4 worm cellular contexts compared by ENCODE assay signal in the genomic region with DNA sequence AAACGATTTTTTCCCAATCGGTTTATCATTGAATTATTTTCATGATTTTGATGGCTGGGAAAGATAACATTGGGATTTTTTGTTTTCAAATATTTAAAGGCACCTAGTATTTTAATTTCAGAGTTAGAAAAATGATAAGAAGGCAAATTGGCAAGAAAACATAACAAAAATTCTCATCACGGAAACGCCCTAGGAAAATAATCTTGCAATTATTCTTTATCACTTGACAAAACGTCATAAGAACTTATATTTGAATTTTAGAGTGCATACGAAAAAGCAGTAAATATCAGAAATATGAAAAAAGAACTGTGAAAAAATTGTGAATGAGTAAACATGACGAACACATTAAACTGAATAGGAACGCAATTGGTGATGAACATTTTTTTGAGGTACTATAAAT.
TF ChIP-seq lines count a peak whose summit lies in the region.

No protein-coding gene starts in this region.

TF ChIP-seq in whole organism, L1 larva, 84 proteins besides CTCF, POLR2A, EP300 and RAD21:
- no peak for TF ChIP-seq efl-1 (optimal IDR thresholded peaks at IDR 0.05; lab: Kevin White, UChicago)
- peak in 1 of 2 experiments; percentile 2 for TF ChIP-seq efl-1 (GFP tag; optimal IDR thresholded peaks at IDR 0.05 in 1 of 2; lab: Kevin White, UChicago)
- TF ChIP-seq elt-2 (tag; optimal IDR thresholded peaks at IDR 0.05; lab: Kevin White, UChicago) = peak; percentile 80
- no peak for TF ChIP-seq hlh-4 (tag; optimal IDR thresholded peaks at IDR 0.05; lab: Kevin White, UChicago)

TF ChIP-seq in whole organism, L2 larva, 48 proteins besides CTCF, POLR2A, EP300 and RAD21:
- TF ChIP-seq gmeb-1 (tag; optimal IDR thresholded peaks at IDR 0.05; lab: Kevin White, UChicago) = no peak
- TF ChIP-seq fos-1 (tag; optimal IDR thresholded peaks at IDR 0.05; lab: Kevin White, UChicago) = peak; percentile 49

TF ChIP-seq in whole organism, L3 larva, 47 proteins besides CTCF, POLR2A, EP300 and RAD21:
- no peak for TF ChIP-seq sea-2 (GFP tag; optimal IDR thresholded peaks at IDR 0.05; lab: Kevin White, UChicago)
- no peak for TF ChIP-seq tbx-2 (tag; optimal IDR thresholded peaks at IDR 0.05; lab: Kevin White, UChicago)
- no peak for TF ChIP-seq ZK546.5 (tag; optimal IDR thresholded peaks at IDR 0.05; lab: Kevin White, UChicago)
- no peak for TF ChIP-seq lsy-12 (tag; optimal IDR thresholded peaks at IDR 0.05; lab: Kevin White, UChicago)
- TF ChIP-seq eor-1 (tag; optimal IDR thresholded peaks at IDR 0.05; lab: Kevin White, UChicago) = no peak
- no peak for TF ChIP-seq fkh-2 (tag; optimal IDR thresholded peaks at IDR 0.05; lab: Kevin White, UChicago)
- TF ChIP-seq elt-2 (tag; optimal IDR thresholded peaks at IDR 0.05; lab: Kevin White, UChicago) = peak; percentile 65
- no peak for TF ChIP-seq nhr-77 (tag; optimal IDR thresholded peaks at IDR 0.05; lab: Kevin White, UChicago)
TF ChIP-seq in whole organism, L3 larva: peak in this region for 1.

TF ChIP-seq in whole organism, L4 larva, 104 proteins besides CTCF, POLR2A, EP300 and RAD21:
- TF ChIP-seq sdz-12 (GFP tag; optimal IDR thresholded peaks at IDR 0.05; lab: Kevin White, UChicago) (no peak), arid-1 (GFP tag; conservative IDR thresholded peaks at IDR 0.05; lab: Robert Waterston, UW) (no peak), nhr-102 (tag; optimal IDR thresholded peaks at IDR 0.05; lab: Kevin White, UChicago) (no peak), ces-1 (GFP tag; optimal IDR thresholded peaks at IDR 0.05; lab: Kevin White, UChicago) (no peak), dpl-1 (GFP tag; optimal IDR thresholded peaks at IDR 0.05; lab: Kevin White, UChicago) (no peak), daf-16 (GFP tag; optimal IDR thresholded peaks at IDR 0.05; lab: Kevin White, UChicago) (no peak), daf-16 (tag; optimal IDR thresholded peaks at IDR 0.05; lab: Kevin White, UChicago) (peak; percentile 83), lim-7 (GFP tag; IDR thresholded peaks at IDR 0.05; lab: Robert Waterston, UW) (no peak), hif-1 (tag; optimal IDR thresholded peaks at IDR 0.05; lab: Kevin White, UChicago) (no peak)
